Fruit fly (Drosophila melanogaster) whole organism: ENCODE measurements around the gene CG33325.
A peak's percentile ranks its signal among the peaks of the same experiment; 100 is the strongest.

Experiments used
- CG8478 ChIP-seq: fragments of >200 bp; optimal IDR thresholded peaks from 2 replicates; lab custom pipeline; 2018; ENCODE audit warnings: inconsistent platforms
- Dll ChIP-seq: fragments of >200 bp; optimal IDR thresholded peaks from 2 replicates; lab custom pipeline; 2017
- EcR ChIP-seq, 2 experiments: fragments of >200 bp; optimal IDR thresholded peaks; 2 replicates each; lab custom pipeline; 2017; ENCODE audit warnings: missing biosample characterization in 2 of 2, missing genetic modification characterization in 2 of 2, missing genetic modification reagents in 2 of 2
- pan ChIP-seq: fragments of >200 bp; optimal IDR thresholded peaks from 2 replicates; lab custom pipeline; 2017
- psq ChIP-seq: fragments of >200 bp; optimal IDR thresholded peaks from 2 replicates; lab custom pipeline; 2017
- usp ChIP-seq: fragments of >200 bp; optimal IDR thresholded peaks from 2 replicates; lab custom pipeline; 2017; ENCODE audit warnings: missing biosample characterization, missing genetic modification characterization, mixed read lengths

CG33325 gene

DNA sequence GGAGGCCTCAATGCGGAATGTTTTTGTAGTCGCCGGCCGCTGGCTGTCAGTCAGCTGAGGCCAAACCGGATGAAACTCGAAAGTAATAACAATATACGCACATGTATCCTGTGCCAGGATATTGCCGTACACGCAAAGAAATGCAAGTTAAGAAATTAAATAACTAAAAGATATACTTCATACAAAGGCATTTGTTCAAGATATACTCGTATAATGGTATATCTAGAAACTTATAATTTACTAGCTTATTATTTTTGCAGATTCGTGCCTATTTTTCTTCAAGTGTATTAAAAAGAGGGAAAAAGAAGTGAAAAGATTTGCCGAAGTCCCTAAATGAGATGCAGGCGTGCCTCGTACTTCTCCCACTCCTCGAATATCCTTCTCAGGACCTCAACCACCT is 3.4 kb upstream of the CG33325 start:
- no peak for TF ChIP-seq usp
- TF ChIP-seq Dll (lab: Kevin White, UChicago) = no peak
- no peak for TF ChIP-seq pan (lab: Kevin White, UChicago)
- no peak for TF ChIP-seq psq (lab: Kevin White, UChicago)
- no peak for TF ChIP-seq EcR (GFP tag; optimal IDR thresholded peaks at IDR 0.05; lab: Kevin White, UChicago)
- no peak for TF ChIP-seq CG8478 (lab: Kevin White, UChicago)

DNA sequence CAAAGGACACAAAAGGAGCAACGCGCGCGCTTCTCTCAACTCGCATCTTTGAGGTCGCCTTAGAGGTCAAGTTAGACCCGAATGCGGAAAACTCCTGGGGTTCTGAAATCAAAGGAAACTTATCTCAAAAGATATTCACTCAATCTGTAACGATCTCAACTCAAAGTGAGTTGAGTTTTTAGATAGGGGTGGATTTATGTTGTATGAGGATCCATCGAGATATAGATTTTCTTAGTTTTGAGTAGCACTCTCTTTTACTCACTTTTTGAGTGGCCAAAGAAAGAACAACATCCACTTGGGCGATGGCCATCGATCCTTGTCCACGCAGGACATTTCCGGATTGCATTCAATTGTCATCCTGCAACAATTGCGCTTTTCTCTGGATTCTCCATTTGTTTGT is 777 bp upstream of the CG33325 start:
- no peak for TF ChIP-seq Dll (lab: Kevin White, UChicago)
- no peak for TF ChIP-seq CG8478 (lab: Kevin White, UChicago)
- TF ChIP-seq pan (lab: Kevin White, UChicago) = no peak
- TF ChIP-seq usp = no peak
- TF ChIP-seq psq (lab: Kevin White, UChicago) = no peak
- no peak for TF ChIP-seq EcR (GFP tag; optimal IDR thresholded peaks at IDR 0.05; lab: Kevin White, UChicago)

DNA sequence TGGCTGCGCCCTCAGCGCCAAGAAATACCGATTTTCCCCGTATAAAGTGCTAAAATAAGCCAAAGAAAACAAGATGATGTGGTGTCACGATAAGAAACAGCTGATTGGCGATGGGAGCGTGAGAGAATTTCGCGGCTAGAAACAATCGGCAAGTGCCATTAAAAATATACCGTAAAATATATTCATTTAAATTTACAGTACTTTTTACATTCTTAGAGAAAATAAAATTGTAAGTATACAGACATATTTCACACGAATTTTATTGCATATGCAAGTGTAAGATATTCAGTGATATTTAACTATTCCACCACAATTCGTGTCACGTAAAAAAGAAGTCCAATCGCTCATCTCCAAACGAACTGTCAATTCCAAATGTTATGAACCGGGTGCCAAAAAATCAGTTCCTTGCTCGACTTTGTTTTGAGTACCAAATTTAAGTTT is 3.3 kb downstream of the CG33325 start, which contains the start of the genes Unc50, CG11755 and CG8043:
Gene Unc50, minus strand, starts transcription at position 54 of the 441 bp plus-strand sequence.
Gene CG11755, plus strand, starts transcription at position 356 of the 441 bp plus-strand sequence.
Gene CG8043, plus strand, starts transcription at position 356 of the 441 bp plus-strand sequence.
- TF ChIP-seq usp (no peak), pan (lab: Kevin White, UChicago) (no peak), psq (lab: Kevin White, UChicago) (no peak), EcR (GFP tag; optimal IDR thresholded peaks at IDR 0.05; lab: Kevin White, UChicago) (no peak)

DNA sequence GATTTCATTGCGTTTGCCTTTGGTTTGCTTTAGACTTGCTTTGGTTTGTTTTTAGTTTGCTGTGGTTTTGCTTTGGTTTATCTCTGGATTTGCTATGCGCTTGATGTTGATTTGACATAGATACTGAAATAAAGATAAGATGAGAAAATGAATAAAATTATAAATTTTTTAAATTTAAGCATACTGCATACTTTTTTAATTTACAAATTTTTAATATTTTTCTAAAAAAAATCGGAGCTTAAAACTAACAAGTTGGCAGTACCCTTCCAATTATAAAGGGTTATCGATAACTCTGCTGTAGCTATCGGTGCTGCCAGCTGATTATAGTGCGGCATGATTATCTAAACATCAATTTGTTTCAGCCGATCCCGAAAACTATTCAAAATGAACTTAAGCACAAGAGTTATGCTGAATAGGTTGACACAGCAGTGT is 6.0 kb downstream of the CG33325 start, which contains the start of gene mRpL19:
Gene mRpL19, plus strand, starts transcription at position 307 of the 432 bp plus-strand sequence.
- TF ChIP-seq CG8478 (lab: Kevin White, UChicago) = no peak
- no peak for TF ChIP-seq Dll (lab: Kevin White, UChicago)
- no peak for TF ChIP-seq EcR (GFP tag; optimal IDR thresholded peaks at IDR 0.05; lab: Kevin White, UChicago)
- TF ChIP-seq usp = no peak
- no peak for TF ChIP-seq pan (lab: Kevin White, UChicago)
- TF ChIP-seq psq (lab: Kevin White, UChicago) = no peak

DNA sequence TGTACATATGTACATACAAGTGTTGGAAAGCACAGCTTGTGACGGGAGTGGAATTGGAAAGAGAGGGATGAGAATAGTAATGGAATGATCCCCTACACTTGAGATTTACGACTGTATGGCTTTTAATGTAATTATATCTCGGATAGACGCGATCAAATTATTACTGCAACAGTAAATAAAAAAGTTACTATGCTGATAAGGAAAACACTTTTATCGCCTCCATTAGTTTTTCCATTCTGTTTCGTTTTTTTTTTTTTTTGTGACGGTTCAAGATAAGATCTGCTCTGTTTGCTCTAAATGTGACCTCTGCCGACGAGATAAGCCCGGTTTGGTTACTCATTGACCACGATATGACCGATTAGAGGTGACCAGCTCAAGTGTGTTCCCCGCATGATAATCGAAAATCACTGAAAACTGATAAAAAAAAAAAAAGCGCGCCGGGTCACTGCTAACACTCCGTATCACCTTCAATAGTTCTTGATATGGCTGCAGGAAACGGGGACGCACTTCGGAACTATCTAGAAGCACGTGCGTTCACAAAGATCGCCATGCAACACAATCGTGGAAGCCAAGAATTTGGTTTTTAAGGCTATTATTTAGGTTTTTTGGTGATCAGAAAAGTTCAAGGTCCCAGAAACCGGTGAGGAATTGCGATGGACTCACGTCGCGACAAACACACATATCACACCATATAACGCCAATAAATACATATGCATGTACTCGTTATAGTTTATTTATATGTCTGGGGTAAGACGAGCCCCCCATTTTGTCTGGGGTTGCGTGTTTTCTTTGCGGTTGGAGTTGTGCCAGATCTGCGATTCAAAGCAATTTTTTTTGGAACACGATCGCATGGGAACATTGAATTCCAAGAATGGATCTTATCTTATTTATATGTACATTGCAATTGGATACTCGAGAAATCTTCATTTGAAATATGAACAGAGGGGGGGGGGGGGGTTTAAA is 9.0 kb downstream of the CG33325 start, which contains the start of gene p:
Gene p, minus strand, starts transcription at position 156 of the 963 bp plus-strand sequence.
- no peak for TF ChIP-seq pan (lab: Kevin White, UChicago)
- TF ChIP-seq usp = no peak
- TF ChIP-seq psq (lab: Kevin White, UChicago) = no peak
- TF ChIP-seq Dll (lab: Kevin White, UChicago) = no peak
- no peak for TF ChIP-seq EcR (GFP tag; optimal IDR thresholded peaks at IDR 0.05; lab: Kevin White, UChicago)
- no peak for TF ChIP-seq CG8478 (lab: Kevin White, UChicago)

DNA sequence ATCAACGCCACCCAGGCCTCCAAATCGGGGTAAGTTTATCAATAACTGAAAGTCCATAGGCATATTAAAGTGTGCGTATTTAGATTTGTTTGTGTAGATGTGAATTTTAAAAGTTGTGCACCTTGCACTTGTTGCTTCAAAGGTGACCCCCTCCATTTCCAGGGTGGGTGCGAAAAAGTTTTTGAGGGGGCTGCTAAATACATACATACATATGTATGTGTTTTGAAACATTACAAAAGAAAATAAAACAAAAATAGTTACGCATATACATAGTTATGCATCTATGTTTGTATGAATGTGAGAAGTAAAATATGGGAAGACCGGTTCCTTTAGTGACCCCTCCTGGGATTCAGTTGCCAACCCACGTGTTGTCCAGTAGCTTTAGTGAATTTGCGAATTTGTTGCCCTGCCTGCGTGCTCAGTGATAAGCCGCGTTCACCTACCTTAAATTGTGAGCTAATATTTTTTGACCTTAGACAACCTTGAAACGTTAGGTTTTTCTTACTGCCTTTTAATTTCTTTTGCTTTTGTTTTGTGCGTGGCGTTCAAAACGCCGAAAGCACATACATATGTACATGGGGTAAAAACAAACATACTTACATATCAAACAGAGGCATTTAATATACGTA is 9.8 kb downstream of the CG33325 start:
- TF ChIP-seq Dll (lab: Kevin White, UChicago) (no peak), pan (lab: Kevin White, UChicago) (peak; percentile 58)

DNA sequence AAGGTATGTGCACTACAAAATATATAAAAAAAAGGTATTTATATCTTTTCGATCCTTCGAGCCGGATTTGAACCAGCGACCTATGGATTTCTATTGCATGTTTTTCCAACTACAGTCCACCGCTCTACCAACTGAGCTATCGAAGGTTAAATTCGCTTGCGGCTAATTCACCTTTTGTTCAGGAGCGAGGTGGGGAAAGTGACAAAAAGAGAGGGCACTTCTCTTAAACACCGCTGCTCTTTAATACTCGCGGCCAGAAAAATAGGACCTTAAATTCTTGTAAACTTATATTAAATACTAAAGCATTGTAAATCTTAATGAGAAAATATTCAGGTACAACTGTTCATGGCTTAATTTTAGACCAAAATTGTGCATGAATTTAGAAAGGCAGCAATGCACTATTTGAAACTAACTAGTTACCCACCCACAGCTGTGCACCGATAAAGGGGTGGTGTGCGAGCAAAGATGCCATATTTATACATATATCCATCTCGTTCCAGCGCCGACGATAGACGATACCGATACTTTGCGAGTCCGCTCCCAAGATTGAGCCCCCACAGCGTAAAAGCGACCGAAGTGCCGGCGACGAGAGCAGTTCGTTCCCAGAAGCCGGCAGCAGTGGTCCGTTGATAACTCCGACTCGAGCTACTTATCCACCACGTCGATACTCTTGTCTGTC is 10.7 kb downstream of the CG33325 start:
- TF ChIP-seq CG8478 (lab: Kevin White, UChicago) (peak; percentile 38), Dll (lab: Kevin White, UChicago) (no peak)

DNA sequence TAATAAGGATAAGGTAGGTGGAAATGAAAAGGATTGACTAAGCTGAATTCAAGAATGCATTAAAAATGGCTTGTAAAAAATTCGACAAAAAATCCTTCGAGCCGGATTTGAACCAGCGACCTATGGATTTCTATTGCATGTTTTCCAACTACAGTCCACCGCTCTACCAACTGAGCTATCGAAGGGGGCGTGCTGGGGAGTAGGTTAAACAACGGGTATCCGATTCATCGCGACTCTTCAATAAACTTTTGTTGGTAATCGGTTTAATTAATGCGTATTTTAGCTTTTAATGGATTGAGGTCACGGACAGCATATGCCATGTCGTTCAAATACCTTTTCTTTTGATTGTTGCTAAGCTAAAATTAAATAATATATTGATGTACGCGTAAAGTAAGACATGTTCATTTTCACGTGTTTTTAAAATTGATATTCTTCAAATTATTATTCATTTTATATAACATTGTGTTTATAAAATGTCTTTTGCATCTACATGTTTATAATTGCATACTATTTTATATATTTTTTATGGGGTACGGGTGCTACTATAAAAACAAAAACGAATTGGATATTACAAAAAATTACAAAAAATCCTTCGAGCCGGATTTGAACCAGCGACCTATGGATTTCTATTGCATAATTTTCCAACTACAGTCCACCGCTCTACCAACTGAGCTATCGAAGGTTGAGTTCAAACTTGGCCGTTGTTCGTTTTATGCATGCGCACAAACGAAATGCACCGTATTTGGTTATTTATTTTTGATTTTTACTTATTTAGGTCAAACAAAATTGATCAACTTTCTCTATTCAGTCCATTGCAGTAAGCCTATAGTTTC is 11.6 kb downstream of the CG33325 start:
- TF ChIP-seq Dll (lab: Kevin White, UChicago) = no peak

DNA sequence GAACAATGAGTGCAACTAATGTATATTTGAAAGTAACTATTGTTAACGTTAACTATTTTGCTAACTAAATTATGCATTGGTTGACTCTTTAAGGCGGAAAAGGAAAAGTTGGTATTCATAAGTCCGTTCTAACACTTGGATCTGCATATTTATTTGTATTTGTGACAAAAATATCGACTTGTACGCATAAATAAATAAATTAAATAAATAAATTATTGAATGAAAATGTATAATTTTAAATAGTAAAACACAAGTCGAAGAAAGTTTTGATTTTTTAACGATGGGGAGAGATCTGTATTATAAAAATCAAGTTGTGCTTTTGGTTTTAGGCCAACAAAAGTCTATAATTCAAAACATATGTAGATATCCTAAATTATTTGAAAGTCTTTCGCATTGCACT is 12.3 kb downstream of the CG33325 start, which contains the start of gene CG8036:
Gene CG8036, plus strand, starts transcription at position 301 of the 400 bp plus-strand sequence.
- TF ChIP-seq psq (lab: Kevin White, UChicago) = no peak
- no peak for TF ChIP-seq pan (lab: Kevin White, UChicago)
- no peak for TF ChIP-seq Dll (lab: Kevin White, UChicago)
- TF ChIP-seq usp = no peak
- TF ChIP-seq CG8478 (lab: Kevin White, UChicago) = no peak
- no peak for TF ChIP-seq EcR (GFP tag; optimal IDR thresholded peaks at IDR 0.05; lab: Kevin White, UChicago)

DNA sequence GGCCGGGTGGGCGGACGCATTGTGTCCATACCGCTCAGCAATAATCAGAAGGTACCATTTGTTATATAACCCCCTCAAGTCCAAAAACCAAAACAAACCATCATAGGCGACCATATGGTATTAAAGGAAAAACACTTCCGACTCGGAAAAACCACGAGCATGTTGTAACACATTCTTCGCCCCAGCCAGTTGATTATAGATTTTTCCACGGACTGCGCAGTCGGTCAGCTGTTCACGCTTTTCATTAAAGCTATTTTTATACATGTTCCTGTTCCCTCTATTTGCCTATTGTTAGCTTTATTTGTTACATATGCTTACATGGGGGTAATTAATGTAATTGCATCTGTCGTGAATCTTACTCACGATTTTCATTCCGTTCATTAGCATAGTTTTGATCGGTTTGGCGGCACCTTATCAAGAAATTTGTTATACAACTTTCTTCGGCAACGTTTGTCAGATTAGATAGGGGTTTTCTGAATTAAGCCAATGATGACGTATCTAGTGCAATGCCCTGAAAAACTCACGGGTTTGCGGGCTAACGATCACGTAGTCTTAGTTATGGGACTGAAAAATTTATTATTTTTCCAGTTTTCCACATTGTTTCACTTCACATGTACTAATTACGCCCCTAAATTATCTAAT is 15.0 kb downstream of the CG33325 start:
- TF ChIP-seq usp (no peak), pan (lab: Kevin White, UChicago) (peak; percentile 26)
